Worm (Caenorhabditis elegans) whole organism, L1 larva: ENCODE data around the gene C32A9.1.
A peak's percentile ranks its signal among the peaks of the same experiment; 100 is the strongest.

Source experiments
- C16A3.4 ChIP-seq: fragments of 150-350 bp; optimal IDR thresholded peaks from 2 replicates; lab custom pipeline; 2014; ENCODE audit warnings: missing biosample characterization, missing genetic modification characterization
- aha-1 ChIP-seq: fragments of 150-350 bp; optimal IDR thresholded peaks from 2 replicates; lab custom pipeline; 2014; ENCODE audit warnings: missing biosample characterization, missing genetic modification characterization
- alr-1 ChIP-seq: fragments of 200-800 bp; sonication (Bioruptor generic); optimal IDR thresholded peaks from 2 replicates; lab custom pipeline; 2018; ENCODE audit warnings: borderline replicate concordance, mild to moderate bottlenecking, missing genetic modification characterization, missing compliant biosample characterization
- ceh-63 ChIP-seq: fragments of 200-800 bp; sonication (Bioruptor generic); optimal IDR thresholded peaks from 2 replicates; lab custom pipeline; 2018; ENCODE audit warnings: mild to moderate bottlenecking, missing genetic modification characterization, missing compliant biosample characterization
- ceh-82 ChIP-seq, 3 experiments: fragments of 150-350 bp in 1 of 3; sonication (generic microtip) in 2 of 3; optimal IDR thresholded peaks; 2 replicates each; lab custom pipeline; 2014 to 2017; ENCODE audit warnings: missing biosample characterization in 3 of 3, missing genetic modification characterization in 3 of 3
- ceh-88 ChIP-seq: fragments of 200-800 bp; sonication (Bioruptor generic); IDR thresholded peaks from 2 replicates; pipeline ENCODE4 v1.3.6; 2022; ENCODE audit warnings: missing genetic modification characterization, missing compliant biosample characterization
- ceh-90 ChIP-seq: sonication (generic microtip); optimal IDR thresholded peaks from 2 replicates; lab custom pipeline; 2016; ENCODE audit warnings: missing genetic modification characterization, missing compliant biosample characterization
- ces-1 ChIP-seq: fragments of 150-350 bp; optimal IDR thresholded peaks from 2 replicates; lab custom pipeline; 2014; ENCODE audit warnings: missing biosample characterization, missing genetic modification reagents, missing genetic modification characterization
- dpl-1 ChIP-seq, 3 experiments: fragments of 150-350 bp in 2 of 3; sonication (generic microtip) in 1 of 3; optimal IDR thresholded peaks; 2 replicates each; lab custom pipeline; 2014 to 2017; ENCODE audit warnings: missing biosample characterization in 3 of 3, missing genetic modification characterization in 3 of 3, missing genetic modification reagents in 3 of 3
- dsc-1 ChIP-seq: sonication (generic microtip); optimal IDR thresholded peaks from 2 replicates; lab custom pipeline; 2016; ENCODE audit warnings: mild to moderate bottlenecking, missing genetic modification characterization, missing compliant biosample characterization
- efl-3 ChIP-seq: fragments of 200-800 bp; sonication (Bioruptor generic); optimal IDR thresholded peaks from 2 replicates; lab custom pipeline; 2018; ENCODE audit warnings: mild to moderate bottlenecking, missing genetic modification characterization, missing compliant biosample characterization
- egl-27 ChIP-seq, 2 experiments: fragments of 150-350 bp in 1 of 2; sonication (generic microtip); optimal IDR thresholded peaks; 3 replicates each; lab custom pipeline; 2017 to 2018; ENCODE audit warnings: missing biosample characterization in 2 of 2, missing genetic modification characterization in 2 of 2, missing genetic modification reagents in 2 of 2
- elt-3 ChIP-seq, 6 experiments: fragments of 150-350 bp in 1 of 6; sonication (generic microtip); optimal IDR thresholded peaks; 2 replicates each; lab custom pipeline; 2017 to 2018; ENCODE audit warnings: missing biosample characterization in 6 of 6, missing genetic modification characterization in 6 of 6, inconsistent platforms in 1 of 6
- ets-5 ChIP-seq: fragments of 200-800 bp; sonication (Bioruptor generic); IDR thresholded peaks from 2 replicates; pipeline ENCODE4 v1.3.6; 2022; ENCODE audit warnings: missing genetic modification characterization, missing compliant biosample characterization
- fkh-10 ChIP-seq: sonication (generic microtip); optimal IDR thresholded peaks from 2 replicates; lab custom pipeline; 2017; ENCODE audit warnings: missing biosample characterization, missing genetic modification reagents, missing genetic modification characterization
- fkh-4 ChIP-seq: sonication (generic microtip); optimal IDR thresholded peaks from 2 replicates; lab custom pipeline; 2016; ENCODE audit warnings: missing compliant biosample characterization, missing genetic modification characterization, borderline replicate concordance
- fkh-8 ChIP-seq: sonication (generic microtip); optimal IDR thresholded peaks from 2 replicates; lab custom pipeline; 2016; ENCODE audit warnings: mild to moderate bottlenecking, missing genetic modification characterization, missing compliant biosample characterization
- fos-1 ChIP-seq: fragments of 150-350 bp; optimal IDR thresholded peaks from 2 replicates; lab custom pipeline; 2014; ENCODE audit warnings: missing biosample characterization, missing genetic modification characterization
- grh-1 ChIP-seq: fragments of 200-800 bp; sonication (Bioruptor generic); IDR thresholded peaks from 2 replicates; pipeline ENCODE4 v1.3.6; 2022; ENCODE audit warnings: missing genetic modification reagents, missing genetic modification characterization, missing compliant biosample characterization
- hlh-4 ChIP-seq: sonication (generic microtip); optimal IDR thresholded peaks from 2 replicates; lab custom pipeline; 2016; ENCODE audit warnings: mild to moderate bottlenecking, missing genetic modification characterization, missing compliant biosample characterization
- isw-1 ChIP-seq: fragments of 200-800 bp; sonication (Bioruptor generic); IDR thresholded peaks from 2 replicates; pipeline ENCODE4 v1.3.6; 2022; ENCODE audit warnings: missing genetic modification characterization, missing compliant biosample characterization
- jun-1 ChIP-seq: fragments of 150-350 bp; optimal IDR thresholded peaks from 2 replicates; lab custom pipeline; 2014; ENCODE audit warnings: missing biosample characterization, missing genetic modification reagents, missing genetic modification characterization
- lin-35 ChIP-seq, 2 experiments: fragments of 150-350 bp; optimal IDR thresholded peaks; 2 replicates each; lab custom pipeline; 2014; ENCODE audit warnings: missing biosample characterization in 2 of 2, missing genetic modification characterization in 2 of 2, missing genetic modification reagents in 2 of 2
- lin-39 ChIP-seq: fragments of 150-350 bp; optimal IDR thresholded peaks from 2 replicates; lab custom pipeline; 2014; ENCODE audit warnings: missing biosample characterization, missing genetic modification reagents, missing genetic modification characterization
- lsy-2 ChIP-seq, 2 experiments: fragments of 150-350 bp; optimal IDR thresholded peaks; 2 replicates each; lab custom pipeline; 2014; ENCODE audit warnings: missing biosample characterization in 2 of 2, missing genetic modification characterization in 2 of 2
- mab-9 ChIP-seq: fragments of 200-800 bp; sonication (Bioruptor generic); IDR thresholded peaks from 2 replicates; pipeline ENCODE4 v1.3.6; 2022; ENCODE audit warnings: missing genetic modification reagents, missing genetic modification characterization, missing compliant biosample characterization
- mdl-1 ChIP-seq, 2 experiments: fragments of 150-350 bp; optimal IDR thresholded peaks; 2 replicates each; lab custom pipeline; 2014 to 2017; ENCODE audit warnings: missing biosample characterization in 2 of 2, missing genetic modification characterization in 2 of 2, inconsistent platforms in 1 of 2
- nhr-11 ChIP-seq: fragments of 150-350 bp; optimal IDR thresholded peaks from 2 replicates; lab custom pipeline; 2014; ENCODE audit warnings: missing biosample characterization, missing genetic modification characterization
- nhr-12 ChIP-seq: sonication (generic microtip); optimal IDR thresholded peaks from 2 replicates; lab custom pipeline; 2017; ENCODE audit warnings: missing biosample characterization, missing genetic modification characterization
- nhr-19 ChIP-seq: fragments of 200-800 bp; sonication (Bioruptor generic); conservative IDR thresholded peaks from 2 replicates; pipeline ENCODE4 v1.3.6; 2022; ENCODE audit warnings: missing genetic modification characterization, missing compliant biosample characterization
- nhr-20 ChIP-seq: sonication (generic microtip); optimal IDR thresholded peaks from 2 replicates; lab custom pipeline; 2016; ENCODE audit warnings: mild to moderate bottlenecking, missing genetic modification characterization, missing compliant biosample characterization
- nhr-28 ChIP-seq: fragments of 150-350 bp; optimal IDR thresholded peaks from 2 replicates; lab custom pipeline; 2014; ENCODE audit warnings: missing biosample characterization, missing genetic modification characterization
- nhr-47 ChIP-seq: sonication (generic microtip); optimal IDR thresholded peaks from 2 replicates; lab custom pipeline; 2016; ENCODE audit warnings: mild to moderate bottlenecking, missing genetic modification characterization, moderate library complexity, missing compliant biosample characterization
- nhr-71 ChIP-seq: sonication (generic microtip); optimal IDR thresholded peaks from 2 replicates; lab custom pipeline; 2016; ENCODE audit warnings: mild to moderate bottlenecking, missing genetic modification characterization, moderate library complexity, missing compliant biosample characterization
- nhr-76 ChIP-seq: sonication (generic microtip); optimal IDR thresholded peaks from 2 replicates; lab custom pipeline; 2017; ENCODE audit warnings: missing biosample characterization, missing genetic modification characterization
- nhr-85 ChIP-seq: sonication (generic microtip); peaks from one replicate; lab custom pipeline; 2016; ENCODE audit warnings: missing genetic modification characterization, inconsistent platforms, missing compliant biosample characterization
- nhr-90 ChIP-seq: sonication (generic microtip); optimal IDR thresholded peaks from 2 replicates; lab custom pipeline; 2016; ENCODE audit warnings: mild to moderate bottlenecking, missing genetic modification characterization, missing compliant biosample characterization; ENCODE audit not compliant: poor library complexity
- pax-3 ChIP-seq: fragments of 200-800 bp; sonication (Bioruptor generic); optimal IDR thresholded peaks from 2 replicates; lab custom pipeline; 2018; ENCODE audit warnings: mild to moderate bottlenecking, missing genetic modification characterization, moderate library complexity, missing compliant biosample characterization
- rnt-1 ChIP-seq: sonication (generic microtip); optimal IDR thresholded peaks from 2 replicates; lab custom pipeline; 2016; ENCODE audit warnings: mild to moderate bottlenecking, missing genetic modification characterization, moderate library complexity, missing compliant biosample characterization
- skn-1 ChIP-seq: fragments of 150-350 bp; optimal IDR thresholded peaks from 2 replicates; lab custom pipeline; 2014; ENCODE audit warnings: missing biosample characterization, missing genetic modification characterization
- snu-23 ChIP-seq: sonication (generic microtip); optimal IDR thresholded peaks from 2 replicates; lab custom pipeline; 2016; ENCODE audit warnings: missing genetic modification characterization, missing compliant biosample characterization
- sptf-1 ChIP-seq: fragments of 150-350 bp; optimal IDR thresholded peaks from 2 replicates; lab custom pipeline; 2014; ENCODE audit warnings: missing biosample characterization, missing genetic modification characterization
- sup-37 ChIP-seq: fragments of 200-800 bp; sonication (Bioruptor generic); optimal IDR thresholded peaks from 2 replicates; lab custom pipeline; 2018; ENCODE audit warnings: mild to moderate bottlenecking, missing genetic modification characterization, missing compliant biosample characterization
- tbx-2 ChIP-seq: sonication (generic microtip); optimal IDR thresholded peaks from 2 replicates; lab custom pipeline; 2016; ENCODE audit warnings: missing genetic modification characterization, missing compliant biosample characterization
- tlp-1 ChIP-seq: fragments of 150-350 bp; optimal IDR thresholded peaks from 2 replicates; lab custom pipeline; 2014; ENCODE audit warnings: missing biosample characterization, missing genetic modification characterization
- unc-30 ChIP-seq: sonication (generic microtip); optimal IDR thresholded peaks from 2 replicates; lab custom pipeline; 2017; ENCODE audit warnings: missing biosample characterization, missing genetic modification characterization
- vab-15 ChIP-seq: sonication (generic microtip); optimal IDR thresholded peaks from 2 replicates; lab custom pipeline; 2017; ENCODE audit warnings: missing genotype, mild to moderate bottlenecking, missing genetic modification characterization, missing compliant biosample characterization
- xbp-1 ChIP-seq: sonication (generic microtip); optimal IDR thresholded peaks from 2 replicates; lab custom pipeline; 2016; ENCODE audit warnings: missing genetic modification characterization, missing compliant biosample characterization
- zag-1 ChIP-seq: fragments of 150-350 bp; optimal IDR thresholded peaks from 2 replicates; lab custom pipeline; 2014; ENCODE audit warnings: missing biosample characterization, missing genetic modification characterization

The C32A9.1 gene

ce11 chrX:10304178-10304577 is 44.2 kb upstream of the C32A9.1 start, which contains the start of gene fipr-21 (continued):
- TF ChIP-seq zag-1 (tag; lab: Kevin White, UChicago) (no peak), elt-3 (tag; optimal IDR thresholded peaks at IDR 0.05; lab: Kevin White, UChicago) (peak in 2 of 6 experiments; percentile 8 to 67)

- TF ChIP-seq nhr-85 (tag; lab: Kevin White, UChicago) (no peak), sptf-1 (no peak), nhr-12 (tag; lab: Kevin White, UChicago) (no peak), vab-15 (no peak), ceh-82 (tag; optimal IDR thresholded peaks at IDR 0.05; lab: Kevin White, UChicago) (no peak), mab-9 (GFP tag; lab: Robert Waterston, UW) (no peak), pax-3 (no peak), fos-1 (tag; lab: Kevin White, UChicago) (no peak), efl-3 (GFP tag; lab: Kevin White, UChicago) (no peak), nhr-71 (tag; lab: Kevin White, UChicago) (no peak), lin-39 (tag; lab: Kevin White, UChicago) (no peak), nhr-47 (tag; lab: Kevin White, UChicago) (no peak), nhr-19 (no peak), ceh-63 (GFP tag; lab: Kevin White, UChicago) (no peak), ets-5 (no peak), zag-1 (tag; lab: Kevin White, UChicago) (no peak), ceh-88 (no peak), nhr-28 (tag; lab: Kevin White, UChicago) (no peak), nhr-90 (tag; lab: Kevin White, UChicago) (no peak)
Observed at ce11 chrX:10302430-10302829, 42.5 kb upstream of the C32A9.1 start, which contains the start of gene fip-5. Gene fip-5 (plus strand): TSS chrX:10302741.

ce11 chrX:10301920-10302319 is 42.0 kb upstream of the C32A9.1 start:
- TF ChIP-seq lin-39 (tag; lab: Kevin White, UChicago) (no peak), egl-27 (tag; optimal IDR thresholded peaks at IDR 0.05; lab: Kevin White, UChicago) (no peak), rnt-1 (tag; lab: Kevin White, UChicago) (no peak), alr-1 (tag; lab: Kevin White, UChicago) (no peak), fkh-10 (no peak), nhr-20 (tag; lab: Kevin White, UChicago) (peak; percentile 75), jun-1 (tag; lab: Kevin White, UChicago) (no peak), xbp-1 (tag; lab: Kevin White, UChicago) (no peak), ces-1 (GFP tag; lab: Kevin White, UChicago) (no peak), fkh-4 (tag; lab: Kevin White, UChicago) (no peak), dsc-1 (tag; lab: Kevin White, UChicago) (no peak), skn-1 (tag; lab: Kevin White, UChicago) (no peak), dpl-1 (GFP tag; optimal IDR thresholded peaks at IDR 0.05; lab: Kevin White, UChicago) (no peak), C16A3.4 (tag; lab: Kevin White, UChicago) (no peak), sup-37 (no peak), nhr-19 (no peak), mab-9 (GFP tag; lab: Robert Waterston, UW) (no peak), isw-1 (GFP tag; lab: Robert Waterston, UW) (no peak), fkh-8 (tag; lab: Kevin White, UChicago) (no peak), lsy-2 (tag; optimal IDR thresholded peaks at IDR 0.05; lab: Kevin White, UChicago) (no peak), nhr-47 (tag; lab: Kevin White, UChicago) (no peak), nhr-76 (tag; lab: Kevin White, UChicago) (no peak), pax-3 (no peak), nhr-28 (tag; lab: Kevin White, UChicago) (no peak), ceh-90 (tag; lab: Kevin White, UChicago) (no peak), tbx-2 (tag; lab: Kevin White, UChicago) (no peak), ceh-88 (no peak), mdl-1 (tag; optimal IDR thresholded peaks at IDR 0.05; lab: Kevin White, UChicago) (no peak), grh-1 (GFP tag; lab: Robert Waterston, UW) (0 out of 2 replicates have a peak, but pooled peaks have one; percentile 19), aha-1 (tag; lab: Kevin White, UChicago) (no peak), lin-35 (GFP tag; optimal IDR thresholded peaks at IDR 0.05; lab: Kevin White, UChicago) (no peak), nhr-11 (tag; lab: Kevin White, UChicago) (no peak), hlh-4 (tag; lab: Kevin White, UChicago) (no peak), snu-23 (GFP tag; lab: Kevin White, UChicago) (peak; percentile 8), ceh-63 (GFP tag; lab: Kevin White, UChicago) (no peak), nhr-85 (tag; lab: Kevin White, UChicago) (peak; percentile 93), tlp-1 (no peak), unc-30 (no peak)
